Worm (Caenorhabditis elegans): Measurements from ENCODE around the gene glt-6.

Gene glt-6

DNA sequence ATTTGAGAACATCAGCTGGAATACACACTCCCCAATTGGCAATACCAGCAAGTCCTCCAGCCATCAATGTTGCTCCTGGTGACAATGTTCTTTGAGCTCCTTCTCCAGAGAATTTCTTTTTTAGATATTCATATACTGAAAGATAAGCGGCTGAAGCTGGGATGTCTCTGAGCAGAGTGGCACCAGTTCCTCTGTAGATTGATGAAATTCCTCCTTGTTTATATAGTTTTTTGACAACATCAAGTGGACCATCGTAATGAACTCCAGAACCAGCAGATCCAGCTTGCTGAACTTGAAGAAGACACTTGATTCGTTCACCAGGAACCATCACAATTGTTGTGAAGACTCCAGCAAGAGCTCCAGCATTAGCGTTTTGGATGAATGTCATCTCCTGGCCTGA, 48.7 kb downstream of the glt-6 start:
- TF ChIP-seq jun-1 (tag; optimal IDR thresholded peaks at IDR 0.05) (no peak), nhr-28 (tag; optimal IDR thresholded peaks at IDR 0.05) (no peak), ceh-82 (tag; optimal IDR thresholded peaks at IDR 0.05) (no peak), ces-1 (GFP tag; optimal IDR thresholded peaks at IDR 0.05) (no peak), grh-1 (GFP tag; IDR thresholded peaks at IDR 0.05) (no peak), elt-3 (tag; optimal IDR thresholded peaks at IDR 0.05) (no peak), tbx-2 (tag; optimal IDR thresholded peaks at IDR 0.05) (no peak), fkh-4 (tag; optimal IDR thresholded peaks at IDR 0.05; ENCODE audit: borderline replicate concordance) (no peak), nhr-237 (tag; optimal IDR thresholded peaks at IDR 0.05) (no peak), C04F5.9 (tag; optimal IDR thresholded peaks at IDR 0.05) (no peak), irx-1 (tag; optimal IDR thresholded peaks at IDR 0.05) (no peak), isw-1 (GFP tag; IDR thresholded peaks at IDR 0.05) (no peak)

DNA sequence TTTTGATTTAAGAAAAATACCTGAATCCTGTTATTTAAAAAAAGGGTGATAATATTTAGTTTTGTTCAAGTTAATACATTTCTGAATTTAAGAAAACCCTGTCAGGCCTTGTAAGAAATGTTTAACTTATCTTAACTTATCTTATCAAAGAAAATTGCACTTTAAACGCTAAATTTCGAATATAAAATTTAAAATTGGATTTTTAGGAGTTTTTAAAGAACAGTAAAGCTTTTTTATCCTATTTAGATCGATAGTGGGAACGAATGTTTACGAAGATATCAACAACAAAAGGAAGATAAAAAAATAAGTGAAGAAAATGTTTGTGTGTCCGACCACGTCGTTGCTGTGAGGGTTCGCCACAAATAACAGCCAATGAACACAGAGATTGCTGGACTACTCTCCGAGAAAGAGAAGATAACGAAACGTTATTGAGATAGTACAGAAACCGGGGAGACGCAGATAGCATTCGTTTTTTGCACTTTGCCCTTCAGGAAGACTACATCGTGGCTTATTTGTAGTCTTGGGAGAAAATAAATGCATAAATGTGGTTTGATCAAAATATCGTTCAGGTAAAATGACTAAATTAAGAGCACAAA, 49.6 kb downstream of the glt-6 start, which contains the start of gene dif-1:
TSS of gene dif-1 (minus strand) at position 51 of the 596 bp plus-strand sequence.
- TF ChIP-seq lsy-2 (tag; optimal IDR thresholded peaks at IDR 0.05) (peak in 1 of 2 experiments; percentile 26), blmp-1 (tag; optimal IDR thresholded peaks at IDR 0.05) (peak; percentile 56), nhr-71 (tag; optimal IDR thresholded peaks at IDR 0.05) (peak; percentile 30), snu-23 (GFP tag; optimal IDR thresholded peaks at IDR 0.05) (peak; percentile 58), mep-1 (tag; optimal IDR thresholded peaks at IDR 0.05) (peak; percentile 5), lin-14 (GFP tag; optimal IDR thresholded peaks at IDR 0.05) (peak; percentile 73), lin-35 (GFP tag; optimal IDR thresholded peaks at IDR 0.05) (peak in 1 of 2 experiments; percentile 54), elt-2 (tag; optimal IDR thresholded peaks at IDR 0.05) (peak; percentile 65), efl-1 (optimal IDR thresholded peaks at IDR 0.05) (peak; percentile 4 to 7), efl-1 (GFP tag; optimal IDR thresholded peaks at IDR 0.05 in 1 of 2) (peak in 1 of 2 experiments; percentile 13), zag-1 (tag; optimal IDR thresholded peaks at IDR 0.05) (no peak), rnt-1 (tag; optimal IDR thresholded peaks at IDR 0.05) (peak; percentile 31), sox-4 (tag; optimal IDR thresholded peaks at IDR 0.05) (no peak), elt-3 (tag; optimal IDR thresholded peaks at IDR 0.05) (peak in 2 of 6 experiments; percentile 23 to 35), C34B4.2 (tag; optimal IDR thresholded peaks at IDR 0.05) (no peak), mef-2 (tag; optimal IDR thresholded peaks at IDR 0.05) (no peak), nhr-84 (tag; optimal IDR thresholded peaks at IDR 0.05) (no peak), F16B12.6 (tag; optimal IDR thresholded peaks at IDR 0.05) (peak; percentile 4), nhr-20 (tag; optimal IDR thresholded peaks at IDR 0.05) (peak; percentile 48), nhr-237 (tag; optimal IDR thresholded peaks at IDR 0.05) (no peak)

DNA sequence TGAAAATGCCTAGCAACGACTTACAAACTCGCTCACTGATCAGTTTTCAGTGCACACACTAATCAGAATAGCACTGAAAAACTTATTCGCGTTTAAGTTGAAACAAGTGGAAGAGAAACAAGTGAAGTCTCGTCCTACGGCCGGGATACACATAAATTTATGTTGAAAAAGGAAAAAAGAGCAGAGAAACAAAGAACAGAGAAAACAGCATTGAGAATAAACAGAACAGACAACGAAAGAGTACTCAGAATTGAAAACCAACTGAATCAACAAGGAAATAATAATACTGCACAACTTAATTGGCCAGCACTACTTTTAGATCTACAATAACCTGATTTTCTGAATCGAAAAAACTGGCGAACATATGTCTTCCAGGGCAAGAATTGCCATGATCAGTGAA, 50.9 kb downstream of the glt-6 start, which contains the start of gene F49E8.6:
TSS of gene F49E8.6 (minus strand) at position 317 of the 400 bp plus-strand sequence.
- TF ChIP-seq lin-14 (GFP tag; optimal IDR thresholded peaks at IDR 0.05) (peak; percentile 30), fkh-10 (GFP tag; optimal IDR thresholded peaks at IDR 0.05) (no peak), fkh-8 (tag; optimal IDR thresholded peaks at IDR 0.05) (peak; percentile 81), nhr-71 (tag; optimal IDR thresholded peaks at IDR 0.05) (peak; percentile 19), lsy-2 (tag; optimal IDR thresholded peaks at IDR 0.05) (peak in 1 of 2 experiments; percentile 33), dpl-1 (GFP tag; optimal IDR thresholded peaks at IDR 0.05) (peak in 1 of 3 experiments; percentile 2), rnt-1 (tag; optimal IDR thresholded peaks at IDR 0.05) (no peak), snu-23 (GFP tag; optimal IDR thresholded peaks at IDR 0.05) (no peak)
